Worm (Caenorhabditis elegans): ENCODE measurements around the gene fbxa-164.
"Not testable (repeated sequence)": the region's sequence is repeated elsewhere in the genome, so short reads cannot be mapped to it uniquely, and the experiment has no call there.

DNA sequence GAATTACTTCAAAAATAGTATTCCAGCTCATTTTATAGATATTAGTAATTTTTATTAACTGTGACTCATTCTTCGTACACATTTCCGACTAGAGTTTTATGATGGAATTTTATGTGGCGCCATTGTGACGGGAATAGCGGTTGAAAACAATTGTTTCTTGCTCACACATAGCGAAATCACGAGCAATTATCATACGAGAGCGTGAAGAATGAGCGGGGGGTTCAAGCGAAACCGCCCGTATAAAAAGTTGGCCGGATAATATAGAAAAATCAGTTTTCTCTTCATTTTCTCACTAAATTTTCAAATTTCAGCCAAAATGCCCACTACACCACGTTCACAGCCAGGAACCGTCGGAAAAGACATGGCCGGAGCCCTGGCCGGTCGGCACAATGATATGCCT is 19.6 kb upstream of the fbxa-164 start, which contains the start of gene C08E3.1:
- not testable (repeated sequence) for TF ChIP-seq zip-11 (GFP tag; IDR thresholded peaks at IDR 0.05); F37D6.2 (tag; optimal IDR thresholded peaks at IDR 0.05); ZK546.5 (tag; optimal IDR thresholded peaks at IDR 0.05); ctbp-1 (GFP tag; IDR thresholded peaks at IDR 0.05); lin-15B (tag; optimal IDR thresholded peaks at IDR 0.05); fos-1 (tag; optimal IDR thresholded peaks at IDR 0.05); F44E2.7 (GFP tag; IDR thresholded peaks at IDR 0.05); pqm-1 (tag; optimal IDR thresholded peaks at IDR 0.05); egl-27 (tag; optimal IDR thresholded peaks at IDR 0.05); hlh-11 (tag; optimal IDR thresholded peaks at IDR 0.05); unc-62 (GFP tag; optimal IDR thresholded peaks at IDR 0.05 in 1 of 2); unc-62 (tag; optimal IDR thresholded peaks at IDR 0.05); nhr-11 (tag; optimal IDR thresholded peaks at IDR 0.05); spr-1 (tag; optimal IDR thresholded peaks at IDR 0.05); nhr-42 (GFP tag; IDR thresholded peaks at IDR 0.05)
